Worm (Caenorhabditis elegans) whole organism, late embryonic: ENCODE measurements around the gene srh-73.

ENCODE experiments used
- C08G9.2 ChIP-seq: sonication (generic microtip); optimal IDR thresholded peaks from 2 replicates; lab custom pipeline; 2016; ENCODE audit warnings: mild to moderate bottlenecking, missing genetic modification characterization, moderate library complexity, missing compliant biosample characterization
- C38D4.7 ChIP-seq: fragments of 200-800 bp; sonication (Bioruptor generic); optimal IDR thresholded peaks from 2 replicates; lab custom pipeline; 2018; ENCODE audit warnings: mild to moderate bottlenecking, missing genetic modification characterization, moderate library complexity, missing compliant biosample characterization
- F13H6.1 ChIP-seq: sonication (generic microtip); optimal IDR thresholded peaks from 2 replicates; lab custom pipeline; 2016; ENCODE audit warnings: missing genetic modification characterization, missing compliant biosample characterization
- K09A11.1 ChIP-seq: sonication (generic microtip); optimal IDR thresholded peaks from 2 replicates; lab custom pipeline; 2017; ENCODE audit warnings: antibody characterized with exemption, mild to moderate bottlenecking, missing genetic modification characterization, missing compliant biosample characterization; ENCODE audit not compliant: insufficient read depth
- T23F11.4 ChIP-seq: fragments of 200-800 bp; sonication (Bioruptor generic); optimal IDR thresholded peaks from 2 replicates; lab custom pipeline; 2018; ENCODE audit warnings: mild to moderate bottlenecking, missing genetic modification characterization, missing compliant biosample characterization
- ahr-1 ChIP-seq: sonication (generic microtip); optimal IDR thresholded peaks from 2 replicates; lab custom pipeline; 2016; ENCODE audit warnings: missing genetic modification characterization, missing compliant biosample characterization
- ama-1 ChIP-seq: fragments of 150-350 bp; optimal IDR thresholded peaks from 2 replicates; lab custom pipeline; 2014
- ceh-19 ChIP-seq: fragments of 200-800 bp; sonication (Bioruptor generic); optimal IDR thresholded peaks from 2 replicates; lab custom pipeline; 2018; ENCODE audit warnings: mild to moderate bottlenecking, missing genetic modification characterization, missing compliant biosample characterization
- ceh-2 ChIP-seq: sonication (generic microtip); optimal IDR thresholded peaks from 2 replicates; lab custom pipeline; 2016; ENCODE audit warnings: missing genotype, missing genetic modification characterization, missing compliant biosample characterization
- ceh-22 ChIP-seq: sonication (generic microtip); optimal IDR thresholded peaks from 2 replicates; lab custom pipeline; 2017; ENCODE audit warnings: missing biosample characterization, missing genetic modification characterization
- ceh-31 ChIP-seq: sonication (generic microtip); optimal IDR thresholded peaks from 2 replicates; lab custom pipeline; 2016; ENCODE audit warnings: missing genetic modification characterization, missing compliant biosample characterization
- ceh-45 ChIP-seq: fragments of 200-800 bp; sonication (Bioruptor generic); IDR thresholded peaks from 2 replicates; pipeline ENCODE4 v1.3.6; 2022; ENCODE audit warnings: missing genetic modification reagents, missing genetic modification characterization, missing compliant biosample characterization
- ceh-48 ChIP-seq: sonication (generic microtip); optimal IDR thresholded peaks from 2 replicates; lab custom pipeline; 2016; ENCODE audit warnings: missing genetic modification characterization, inconsistent platforms, missing compliant biosample characterization
- ceh-6 ChIP-seq: fragments of 200-800 bp; sonication (Bioruptor generic); optimal IDR thresholded peaks from 2 replicates; lab custom pipeline; 2018; ENCODE audit warnings: mild to moderate bottlenecking, missing genetic modification characterization, missing compliant biosample characterization
- dve-1 ChIP-seq: sonication (generic microtip); optimal IDR thresholded peaks from 2 replicates; lab custom pipeline; 2017; ENCODE audit warnings: antibody characterized with exemption, mild to moderate bottlenecking, missing genetic modification characterization, missing compliant biosample characterization
- elt-2 ChIP-seq: sonication (generic microtip); optimal IDR thresholded peaks from 2 replicates; lab custom pipeline; 2016; ENCODE audit warnings: missing genetic modification reagents, missing genetic modification characterization, missing compliant biosample characterization
- elt-4 ChIP-seq: sonication (generic microtip); optimal IDR thresholded peaks from 2 replicates; lab custom pipeline; 2016; ENCODE audit warnings: missing genetic modification characterization, missing compliant biosample characterization
- ets-4 ChIP-seq: sonication (generic microtip); optimal IDR thresholded peaks from 2 replicates; lab custom pipeline; 2016; ENCODE audit warnings: missing genetic modification characterization, missing compliant biosample characterization
- eyg-1 ChIP-seq: sonication (generic microtip); optimal IDR thresholded peaks from 2 replicates; lab custom pipeline; 2016; ENCODE audit warnings: missing genotype, missing genetic modification characterization, missing compliant biosample characterization
- fax-1 ChIP-seq: sonication (generic microtip); optimal IDR thresholded peaks from 2 replicates; lab custom pipeline; 2016; ENCODE audit warnings: missing genotype, missing genetic modification characterization, missing compliant biosample characterization
- fkh-10 ChIP-seq: fragments of 150-350 bp; optimal IDR thresholded peaks from 2 replicates; lab custom pipeline; 2014; ENCODE audit warnings: missing biosample characterization, missing genetic modification reagents, missing genetic modification characterization
- gmeb-2 ChIP-seq: sonication (generic microtip); optimal IDR thresholded peaks from 2 replicates; lab custom pipeline; 2016; ENCODE audit warnings: missing genetic modification characterization, inconsistent platforms, missing compliant biosample characterization
- hlh-13 ChIP-seq: fragments of 200-800 bp; sonication (Bioruptor generic); optimal IDR thresholded peaks from 2 replicates; lab custom pipeline; 2018; ENCODE audit warnings: mild to moderate bottlenecking, missing genetic modification characterization, missing compliant biosample characterization
- lin-11 ChIP-seq: fragments of 200-800 bp; sonication (Bioruptor generic); optimal IDR thresholded peaks from 2 replicates; lab custom pipeline; 2018; ENCODE audit warnings: mild to moderate bottlenecking, missing genetic modification characterization, missing compliant biosample characterization
- madf-2 ChIP-seq: sonication (generic microtip); optimal IDR thresholded peaks from 2 replicates; lab custom pipeline; 2017; ENCODE audit warnings: missing genetic modification characterization, missing compliant biosample characterization
- nfya-1 ChIP-seq: sonication (generic microtip); optimal IDR thresholded peaks from 2 replicates; lab custom pipeline; 2017; ENCODE audit warnings: missing genetic modification characterization, mild to moderate bottlenecking, missing compliant biosample characterization, antibody characterized with exemption, moderate library complexity
- npax-4 ChIP-seq: sonication (generic microtip); optimal IDR thresholded peaks from 2 replicates; lab custom pipeline; 2016; ENCODE audit warnings: missing genetic modification characterization, missing compliant biosample characterization
- pag-3 ChIP-seq: sonication (generic microtip); optimal IDR thresholded peaks from 2 replicates; lab custom pipeline; 2016; ENCODE audit warnings: missing compliant biosample characterization, missing genetic modification characterization, borderline replicate concordance
- pax-1 ChIP-seq: fragments of 150-350 bp; optimal IDR thresholded peaks from 2 replicates; lab custom pipeline; 2014; ENCODE audit warnings: missing biosample characterization, missing genetic modification characterization
- pha-2 ChIP-seq: sonication (generic microtip); optimal IDR thresholded peaks from 2 replicates; lab custom pipeline; 2017; ENCODE audit warnings: mild to moderate bottlenecking, missing genetic modification characterization, missing compliant biosample characterization
- pqm-1 ChIP-seq: sonication (generic microtip); optimal IDR thresholded peaks from 2 replicates; lab custom pipeline; 2016; ENCODE audit warnings: missing genetic modification characterization, missing compliant biosample characterization
- pros-1 ChIP-seq: fragments of 150-350 bp; optimal IDR thresholded peaks from 2 replicates; lab custom pipeline; 2014; ENCODE audit warnings: missing biosample characterization, missing genetic modification reagents, missing genetic modification characterization
- tbx-2 ChIP-seq: sonication (generic microtip); optimal IDR thresholded peaks from 2 replicates; lab custom pipeline; 2016; ENCODE audit warnings: missing genetic modification characterization, missing compliant biosample characterization
- ttx-3 ChIP-seq: sonication (generic microtip); optimal IDR thresholded peaks from 2 replicates; lab custom pipeline; 2016; ENCODE audit warnings: missing genetic modification reagents, missing genetic modification characterization, missing compliant biosample characterization
- unc-42 ChIP-seq: sonication (generic microtip); optimal IDR thresholded peaks from 2 replicates; lab custom pipeline; 2016; ENCODE audit warnings: missing genotype, missing genetic modification characterization, missing compliant biosample characterization
- unc-86 ChIP-seq: sonication (generic microtip); optimal IDR thresholded peaks from 2 replicates; lab custom pipeline; 2016; ENCODE audit warnings: missing genetic modification characterization, missing compliant biosample characterization
- ztf-16 ChIP-seq: sonication (generic microtip); optimal IDR thresholded peaks from 2 replicates; lab custom pipeline; 2017; ENCODE audit warnings: missing genetic modification characterization, missing compliant biosample characterization

The srh-73 gene

ce11 chrII:12494556-12495131 is 17.3 kb upstream of the srh-73 start, which contains the start of gene col-85 (continued):
- TF ChIP-seq dve-1: peak; percentile 81
- TF ChIP-seq unc-86 (tag; lab: Kevin White, UChicago): peak; percentile 84
- TF ChIP-seq C38D4.7: peak; percentile 90
- no peak for TF ChIP-seq pax-1 (tag; lab: Kevin White, UChicago)
- TF ChIP-seq gmeb-2: peak; percentile 98
- TF ChIP-seq ceh-31 (tag; lab: Kevin White, UChicago): peak; percentile 86
- TF ChIP-seq lin-11: peak; percentile 87
- TF ChIP-seq pros-1: no peak
- peak; percentile 78 for TF ChIP-seq ets-4 (tag; lab: Kevin White, UChicago)
- peak; percentile 97 for TF ChIP-seq T23F11.4 (GFP tag; lab: Kevin White, UChicago)
- TF ChIP-seq K09A11.1: peak; percentile 88
- peak; percentile 85 for TF ChIP-seq F13H6.1 (tag; lab: Kevin White, UChicago)
- TF ChIP-seq pqm-1 (tag; lab: Kevin White, UChicago): peak; percentile 86
- TF ChIP-seq ztf-16 (tag; lab: Kevin White, UChicago): peak; percentile 95
- no peak for TF ChIP-seq ama-1
- peak; percentile 96 for TF ChIP-seq ceh-45 (GFP tag; lab: Robert Waterston, UW)
- peak; percentile 52 for TF ChIP-seq fkh-10
- peak; percentile 93 for TF ChIP-seq madf-2 (tag; lab: Kevin White, UChicago)
- peak; percentile 96 for TF ChIP-seq elt-2 (tag; lab: Kevin White, UChicago)
- peak; percentile 92 for TF ChIP-seq ttx-3 (tag; lab: Kevin White, UChicago)
- TF ChIP-seq ceh-48: peak; percentile 86
- TF ChIP-seq ceh-2 (tag; lab: Kevin White, UChicago): peak; percentile 88
- TF ChIP-seq ceh-6 (GFP tag; lab: Kevin White, UChicago): peak; percentile 91
- peak; percentile 87 for TF ChIP-seq C08G9.2 (tag; lab: Kevin White, UChicago)
- TF ChIP-seq ceh-19: peak; percentile 94
- TF ChIP-seq npax-4 (tag; lab: Kevin White, UChicago): peak; percentile 88
- TF ChIP-seq fax-1 (tag; lab: Kevin White, UChicago): peak; percentile 88
- peak; percentile 89 for TF ChIP-seq pag-3 (tag; lab: Kevin White, UChicago)

ce11 chrII:12496981-12497380 is 15.0 kb upstream of the srh-73 start, which contains the start of gene T21B4.3:
T21B4.3 (minus strand) TSS chrII:12497081.
- TF ChIP-seq ceh-22: no peak

ce11 chrII:12499969-12500368 is 12.0 kb upstream of the srh-73 start:
- peak; percentile 92 for TF ChIP-seq unc-42 (tag; lab: Kevin White, UChicago)
- no peak for TF ChIP-seq lin-11

ce11 chrII:12502784-12503183 is 9.2 kb upstream of the srh-73 start, which contains the start of gene ador-1:
ador-1 (minus strand) TSS chrII:12502884.
- no peak for TF ChIP-seq eyg-1 (tag; lab: Kevin White, UChicago)
- no peak for TF ChIP-seq hlh-13 (GFP tag; lab: Kevin White, UChicago)
- TF ChIP-seq elt-4: no peak
- TF ChIP-seq ahr-1 (tag; lab: Kevin White, UChicago): no peak

- TF ChIP-seq hlh-13 (GFP tag; lab: Kevin White, UChicago) (no peak), unc-42 (tag; lab: Kevin White, UChicago) (no peak), pha-2 (tag; lab: Kevin White, UChicago) (no peak), T23F11.4 (GFP tag; lab: Kevin White, UChicago) (no peak), nfya-1 (tag; lab: Kevin White, UChicago) (no peak), tbx-2 (tag; lab: Kevin White, UChicago) (no peak), ceh-6 (GFP tag; lab: Kevin White, UChicago) (no peak), ceh-45 (GFP tag; lab: Robert Waterston, UW) (no peak), ceh-31 (tag; lab: Kevin White, UChicago) (no peak)
These were observed 5.5 kb upstream of the srh-73 start for ce11 chrII:12506511-12506910.
